Fruit fly (Drosophila melanogaster): Measurements from ENCODE around the gene ema.

The ema gene

DNA sequence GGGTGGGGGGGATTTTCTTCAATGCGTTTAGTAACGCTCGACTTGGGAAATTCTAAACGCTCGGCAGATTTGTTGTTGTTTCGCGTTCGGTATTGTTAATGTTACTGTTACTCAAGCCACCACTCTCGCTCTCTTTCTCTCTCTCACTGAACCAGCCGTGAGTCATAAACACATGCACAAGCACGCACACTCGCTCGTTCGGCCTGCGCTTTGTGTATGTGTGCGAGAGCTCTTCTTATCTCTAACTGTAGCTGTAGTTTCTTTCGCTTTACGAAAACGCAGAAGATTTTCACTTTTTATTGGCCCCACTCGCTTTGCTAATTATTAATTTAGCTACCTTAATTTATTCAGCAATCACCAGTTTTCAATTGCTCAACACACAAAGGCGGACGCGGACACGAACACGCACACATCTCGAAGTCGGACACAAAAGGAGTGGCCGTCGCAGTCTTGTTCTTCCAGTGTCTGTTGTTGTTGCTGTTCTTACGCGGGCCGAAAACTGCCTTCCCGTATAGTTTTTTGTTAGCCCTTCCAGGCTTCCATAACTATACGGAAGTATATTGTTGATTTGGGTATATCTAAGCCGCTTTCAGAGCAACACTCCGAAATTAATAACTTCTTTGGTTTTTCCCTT is 11.6 kb upstream of the ema start (continued):
- TF ChIP-seq hb (GFP tag; IDR thresholded peaks at IDR 0.05; ENCODE audit: partially characterized antibody): no peak
- TF ChIP-seq CG33557 (GFP tag; optimal IDR thresholded peaks at IDR 0.05): no peak
- no peak for TF ChIP-seq unc-4 (GFP tag; IDR thresholded peaks at IDR 0.05; ENCODE audit: partially characterized antibody)
- TF ChIP-seq hbn (GFP tag; IDR thresholded peaks at IDR 0.05; ENCODE audit: partially characterized antibody): peak; percentile 23; the same call in 1 of the 2 replicates
- TF ChIP-seq crol (GFP tag; IDR thresholded peaks at IDR 0.05): no peak
- peak; percentile 80 for TF ChIP-seq CG17385 (GFP tag; optimal IDR thresholded peaks at IDR 0.05)
- no peak for TF ChIP-seq ERR (GFP tag; optimal IDR thresholded peaks at IDR 0.05)
- no peak for TF ChIP-seq CG8281 (tag; optimal IDR thresholded peaks at IDR 0.05)
- no peak for TF ChIP-seq CG13424 (tag; optimal IDR thresholded peaks at IDR 0.05)
- no peak for TF ChIP-seq btn (GFP tag; optimal IDR thresholded peaks at IDR 0.05)
- TF ChIP-seq sima (GFP tag; optimal IDR thresholded peaks at IDR 0.05): no peak
- no peak for TF ChIP-seq CG17359 (tag; optimal IDR thresholded peaks at IDR 0.05)
- no peak for TF ChIP-seq luna (GFP tag; optimal IDR thresholded peaks at IDR 0.05)
- TF ChIP-seq CG3163 (GFP tag; optimal IDR thresholded peaks at IDR 0.05): no peak
- no peak for TF ChIP-seq Bdp1 (GFP tag; optimal IDR thresholded peaks at IDR 0.05)
- TF ChIP-seq CG34224 (GFP tag; IDR thresholded peaks at IDR 0.05; ENCODE audit: partially characterized antibody): peak; percentile 19; the same call in 2 of the 3 replicates
- TF ChIP-seq CG7963 (GFP tag; IDR thresholded peaks at IDR 0.05; ENCODE audit: partially characterized antibody): no peak
- no peak for TF ChIP-seq insv (GFP tag; optimal IDR thresholded peaks at IDR 0.05)
- TF ChIP-seq CG9437 (GFP tag; optimal IDR thresholded peaks at IDR 0.05): no peak
- no peak for TF ChIP-seq run (tag; optimal IDR thresholded peaks at IDR 0.05)
- no peak for TF ChIP-seq fd3F (GFP tag; optimal IDR thresholded peaks at IDR 0.05)
- TF ChIP-seq Dad (GFP tag; optimal IDR thresholded peaks at IDR 0.05): no peak
- TF ChIP-seq ci (GFP tag; IDR thresholded peaks at IDR 0.05): 0 out of 3 replicates have a peak, but pooled peaks have one; percentile 13
- TF ChIP-seq CG33213 (GFP tag; optimal IDR thresholded peaks at IDR 0.05): no peak
- peak; percentile 14; the same call in 1 of the 3 replicates for TF ChIP-seq row (GFP tag; IDR thresholded peaks at IDR 0.05)
- no peak for TF ChIP-seq ara (GFP tag; IDR thresholded peaks at IDR 0.05)
- TF ChIP-seq zfh1 (GFP tag; IDR thresholded peaks at IDR 0.05): no peak
- TF ChIP-seq ato (GFP tag; IDR thresholded peaks at IDR 0.05; ENCODE audit: partially characterized antibody): no peak
- TF ChIP-seq CG4617 (GFP tag; optimal IDR thresholded peaks at IDR 0.05; ENCODE audit: borderline replicate concordance): no peak
- no peak for TF ChIP-seq B-H2 (GFP tag; optimal IDR thresholded peaks at IDR 0.05)
- no peak for TF ChIP-seq CG18619 (GFP tag; optimal IDR thresholded peaks at IDR 0.05)
- no peak for TF ChIP-seq tgo (GFP tag; IDR thresholded peaks at IDR 0.05)
- no peak for TF ChIP-seq CG11723 (GFP tag; optimal IDR thresholded peaks at IDR 0.05)
- TF ChIP-seq nerfin-1 (tag; optimal IDR thresholded peaks at IDR 0.05): no peak
- no peak for TF ChIP-seq Sox102F (GFP tag; optimal IDR thresholded peaks at IDR 0.05)
- TF ChIP-seq pfk (GFP tag; optimal IDR thresholded peaks at IDR 0.05): no peak
- no peak for TF ChIP-seq Rfx (GFP tag; IDR thresholded peaks at IDR 0.05)
- TF ChIP-seq CG6689 (GFP tag; IDR thresholded peaks at IDR 0.05): no peak
- no peak for TF ChIP-seq sd (tag; optimal IDR thresholded peaks at IDR 0.05)
- no peak for TF ChIP-seq sisA (GFP tag; IDR thresholded peaks at IDR 0.05)
- TF ChIP-seq nmo (GFP tag; optimal IDR thresholded peaks at IDR 0.05): no peak
- peak; percentile 84 to 85 for TF ChIP-seq Trl (optimal IDR thresholded peaks at IDR 0.05)
- no peak for TF ChIP-seq Trl (GFP tag; optimal IDR thresholded peaks at IDR 0.05)
- no peak for TF ChIP-seq Dek (tag; optimal IDR thresholded peaks at IDR 0.05)
- TF ChIP-seq Deaf1 (tag; optimal IDR thresholded peaks at IDR 0.05): peak; percentile 53
- TF ChIP-seq en (GFP tag; optimal IDR thresholded peaks at IDR 0.05): no peak
- no peak for TF ChIP-seq CG11085 (GFP tag; IDR thresholded peaks at IDR 0.05)
- no peak for TF ChIP-seq Doc2 (GFP tag; IDR thresholded peaks at IDR 0.05)
- TF ChIP-seq ro (GFP tag; IDR thresholded peaks at IDR 0.05): no peak
- TF ChIP-seq Pdp1 (GFP tag; optimal IDR thresholded peaks at IDR 0.05): peak in 1 of 2 experiments; percentile 56
